Worm (Caenorhabditis elegans) whole organism, L3 larva: Measurements from ENCODE around the gene K10C2.6.

ENCODE experiments used
- ceh-28 ChIP-seq: fragments of 150-350 bp; optimal IDR thresholded peaks from 2 replicates; lab custom pipeline; 2014; ENCODE audit warnings: missing biosample characterization, missing genetic modification reagents, missing genetic modification characterization
- nhr-12 ChIP-seq: fragments of 150-350 bp; optimal IDR thresholded peaks from 2 replicates; lab custom pipeline; 2014; ENCODE audit warnings: missing biosample characterization, missing genetic modification characterization

DNA sequence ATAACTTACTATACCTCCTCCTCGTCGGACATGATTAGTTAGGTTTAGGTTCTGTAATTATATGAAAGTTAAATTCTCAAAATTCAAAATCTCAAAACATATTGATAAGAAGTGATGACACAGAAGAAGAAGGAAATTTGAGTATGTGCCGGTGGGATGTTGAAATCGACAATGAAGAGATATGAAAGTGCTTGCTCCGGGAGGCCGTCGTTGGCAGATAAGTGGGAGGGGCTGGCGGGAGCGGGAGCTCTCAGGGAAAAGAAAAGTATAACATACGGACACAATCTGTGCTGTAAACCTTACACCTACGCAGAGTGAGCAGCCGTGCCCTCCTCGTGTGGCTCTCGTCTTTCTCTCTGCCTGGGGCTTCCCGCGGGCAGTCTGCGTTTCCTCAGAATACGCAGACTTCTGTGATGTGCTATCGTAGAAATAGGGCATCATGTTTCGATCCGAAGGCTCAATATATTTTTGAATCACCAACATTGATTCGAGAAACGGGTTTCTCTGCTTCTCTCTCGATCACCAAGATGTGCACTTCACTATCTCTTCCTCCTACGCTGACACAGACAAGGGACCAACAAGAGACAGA lies 41.0 kb upstream of the K10C2.6 start, which contains the start of gene mup-2:
- no peak for TF ChIP-seq nhr-12 (tag; lab: Kevin White, UChicago)
- no peak for TF ChIP-seq ceh-28 (tag; lab: Kevin White, UChicago)
